Worm (Caenorhabditis elegans) whole organism, L4 larva: Measurements from ENCODE around the gene Y49F6A.12.
A peak's percentile ranks its signal among the peaks of the same experiment; 100 is the strongest.

Experiments used
- F10B5.3 ChIP-seq: sonication (generic microtip); optimal IDR thresholded peaks from 2 replicates; lab custom pipeline; 2016; ENCODE audit warnings: mild to moderate bottlenecking, missing genetic modification characterization, missing compliant biosample characterization
- F49E8.2 ChIP-seq: sonication (generic microtip); optimal IDR thresholded peaks from 2 replicates; lab custom pipeline; 2016; ENCODE audit warnings: missing compliant biosample characterization, mild to moderate bottlenecking, missing genetic modification characterization, borderline replicate concordance
- Y105C5A.15 ChIP-seq: fragments of 200-800 bp; sonication (Bioruptor generic); IDR thresholded peaks from 2 replicates; pipeline ENCODE4 v1.3.6; 2022; ENCODE audit warnings: missing genetic modification characterization, missing compliant biosample characterization
- ZK546.5 ChIP-seq, 2 experiments: sonication (generic microtip); optimal IDR thresholded peaks; 2 replicates each; lab custom pipeline; 2017; ENCODE audit warnings: missing biosample characterization in 2 of 2, missing genetic modification characterization in 2 of 2
- aha-1 ChIP-seq: fragments of 150-350 bp; peaks from one replicate; lab custom pipeline; 2014; ENCODE audit warnings: missing biosample characterization, missing genetic modification characterization
- ama-1 ChIP-seq: fragments of 150-350 bp; optimal IDR thresholded peaks from 2 replicates; lab custom pipeline; 2014; ENCODE audit warnings: inconsistent platforms, mixed read lengths
- ceh-62 ChIP-seq: sonication (generic microtip); optimal IDR thresholded peaks from 2 replicates; lab custom pipeline; 2017; ENCODE audit warnings: missing biosample characterization, missing genetic modification characterization
- daf-12 ChIP-seq: fragments of 150-350 bp; optimal IDR thresholded peaks from 2 replicates; lab custom pipeline; 2014; ENCODE audit warnings: missing biosample characterization, missing genetic modification reagents, missing genetic modification characterization
- dmd-8 ChIP-seq: fragments of 200-800 bp; sonication (Bioruptor generic); IDR thresholded peaks from 2 replicates; pipeline ENCODE4 v1.3.6; 2022; ENCODE audit warnings: missing genetic modification characterization, missing compliant biosample characterization
- dmd-9 ChIP-seq: fragments of 200-800 bp; sonication (Bioruptor generic); IDR thresholded peaks from 2 replicates; pipeline ENCODE4 v1.3.6; 2022; ENCODE audit warnings: missing genetic modification reagents, missing genetic modification characterization, missing compliant biosample characterization
- dpl-1 ChIP-seq: fragments of 150-350 bp; optimal IDR thresholded peaks from 2 replicates; lab custom pipeline; 2014; ENCODE audit warnings: missing biosample characterization, missing genetic modification reagents, missing genetic modification characterization
- dve-1 ChIP-seq: sonication (generic microtip); optimal IDR thresholded peaks from 2 replicates; lab custom pipeline; 2017; ENCODE audit warnings: antibody characterized with exemption, mild to moderate bottlenecking, missing genetic modification characterization, missing compliant biosample characterization; ENCODE audit not compliant: insufficient read depth
- egl-27 ChIP-seq: sonication (generic microtip); optimal IDR thresholded peaks from 3 replicates; lab custom pipeline; 2017; ENCODE audit warnings: missing biosample characterization, missing genetic modification reagents, missing genetic modification characterization
- fkh-10 ChIP-seq: fragments of 150-350 bp; optimal IDR thresholded peaks from 2 replicates; lab custom pipeline; 2014; ENCODE audit warnings: missing biosample characterization, missing genetic modification reagents, missing genetic modification characterization
- hif-1 ChIP-seq, 2 experiments: sonication (generic microtip); optimal IDR thresholded peaks; 2 replicates each; lab custom pipeline; 2016 to 2017; ENCODE audit warnings: missing compliant biosample characterization in 2 of 2, missing genetic modification characterization in 2 of 2, missing genetic modification reagents in 2 of 2, missing genotype in 2 of 2, mild to moderate bottlenecking in 1 of 2
- hlh-30 ChIP-seq: sonication (generic microtip); optimal IDR thresholded peaks from 2 replicates; lab custom pipeline; 2017; ENCODE audit warnings: antibody characterized with exemption, mild to moderate bottlenecking, missing genetic modification characterization, missing compliant biosample characterization; ENCODE audit not compliant: insufficient read depth
- hmg-1.1 ChIP-seq: fragments of 200-800 bp; sonication (Bioruptor generic); IDR thresholded peaks from 2 replicates; pipeline ENCODE4 v1.3.6; 2022; ENCODE audit warnings: missing genetic modification reagents, missing genetic modification characterization, missing compliant biosample characterization
- lim-7 ChIP-seq: fragments of 200-800 bp; sonication (Bioruptor generic); IDR thresholded peaks from 2 replicates; pipeline ENCODE4 v1.3.6; 2022; ENCODE audit warnings: missing genetic modification characterization, missing compliant biosample characterization
- lin-39 ChIP-seq: fragments of 150-350 bp; optimal IDR thresholded peaks from 2 replicates; lab custom pipeline; 2014; ENCODE audit warnings: missing biosample characterization, missing genetic modification reagents, missing genetic modification characterization
- lir-3 ChIP-seq: sonication (generic microtip); optimal IDR thresholded peaks from 2 replicates; lab custom pipeline; 2016; ENCODE audit warnings: mild to moderate bottlenecking, missing genetic modification characterization, missing compliant biosample characterization
- lsy-2 ChIP-seq, 2 experiments: fragments of 150-350 bp in 1 of 2; sonication (generic microtip) in 1 of 2; optimal IDR thresholded peaks; 2 replicates each; lab custom pipeline; 2014 to 2017; ENCODE audit warnings: missing biosample characterization in 2 of 2, missing genetic modification characterization in 2 of 2
- mdl-1 ChIP-seq, 2 experiments: fragments of 150-350 bp in 1 of 2; sonication (generic microtip) in 1 of 2; optimal IDR thresholded peaks; 2 replicates each; lab custom pipeline; 2014 to 2017; ENCODE audit warnings: missing biosample characterization in 2 of 2, missing genetic modification characterization in 2 of 2
- mdt-29 ChIP-seq: fragments of 200-800 bp; sonication (Bioruptor generic); IDR thresholded peaks from 2 replicates; pipeline ENCODE4 v1.3.6; 2022; ENCODE audit warnings: missing genetic modification reagents, missing genetic modification characterization, missing compliant biosample characterization
- mep-1 ChIP-seq: fragments of 150-350 bp; sonication (generic microtip); optimal IDR thresholded peaks from 3 replicates; lab custom pipeline; 2014; ENCODE audit warnings: missing biosample characterization, missing genetic modification characterization
- mxl-2 ChIP-seq: fragments of 200-800 bp; sonication (Bioruptor generic); conservative IDR thresholded peaks from 2 replicates; pipeline ENCODE4 v1.3.6; 2022; ENCODE audit warnings: missing genetic modification reagents, missing genetic modification characterization, missing compliant biosample characterization
- nhr-102 ChIP-seq: sonication (generic microtip); optimal IDR thresholded peaks from 2 replicates; lab custom pipeline; 2016; ENCODE audit warnings: mild to moderate bottlenecking, missing genetic modification characterization, moderate library complexity, missing compliant biosample characterization
- nhr-11 ChIP-seq: fragments of 150-350 bp; optimal IDR thresholded peaks from 2 replicates; lab custom pipeline; 2014; ENCODE audit warnings: missing biosample characterization, missing genetic modification characterization
- nhr-111 ChIP-seq: fragments of 200-800 bp; sonication (Bioruptor generic); optimal IDR thresholded peaks from 2 replicates; lab custom pipeline; 2018; ENCODE audit warnings: mild to moderate bottlenecking, missing genetic modification characterization, missing compliant biosample characterization
- nhr-48 ChIP-seq: sonication (generic microtip); optimal IDR thresholded peaks from 2 replicates; lab custom pipeline; 2016; ENCODE audit warnings: mild to moderate bottlenecking, missing genetic modification characterization, missing compliant biosample characterization
- rbr-2 ChIP-seq: sonication (generic microtip); optimal IDR thresholded peaks from 2 replicates; lab custom pipeline; 2016; ENCODE audit warnings: missing genotype, missing genetic modification characterization, missing compliant biosample characterization
- saeg-2 ChIP-seq: fragments of 200-800 bp; sonication (Bioruptor generic); IDR thresholded peaks from 2 replicates; pipeline ENCODE4 v1.3.6; 2022; ENCODE audit warnings: missing genetic modification reagents, missing genetic modification characterization, missing compliant biosample characterization
- set-16 ChIP-seq: fragments of 200-800 bp; sonication (Bioruptor generic); IDR thresholded peaks from 2 replicates; pipeline ENCODE4 v1.3.6; 2022; ENCODE audit warnings: missing genetic modification reagents, missing genetic modification characterization, missing compliant biosample characterization
- tra-1 ChIP-seq: fragments of 200-800 bp; sonication (Bioruptor generic); IDR thresholded peaks from 2 replicates; pipeline ENCODE4 v1.3.6; 2022; ENCODE audit warnings: missing genetic modification reagents, missing genetic modification characterization, missing compliant biosample characterization
- unc-130 ChIP-seq: sonication (generic microtip); optimal IDR thresholded peaks from 2 replicates; lab custom pipeline; 2016; ENCODE audit warnings: missing genetic modification reagents, missing genetic modification characterization, missing compliant biosample characterization
- unc-39 ChIP-seq: sonication (generic microtip); optimal IDR thresholded peaks from 2 replicates; lab custom pipeline; 2017; ENCODE audit warnings: missing biosample characterization, missing genetic modification characterization
- unc-62 ChIP-seq, 3 experiments: fragments of 150-350 bp in 1 of 3; sonication (generic microtip); optimal IDR thresholded peaks in 2 of 3; peaks in 1 of 3; 1 replicate in 1 of 3; 2 replicates in 2 of 3; lab custom pipeline; 2014 to 2017; ENCODE audit warnings: missing biosample characterization in 3 of 3, missing genetic modification characterization in 3 of 3, missing genetic modification reagents in 3 of 3, missing genotype in 1 of 3
- vab-7 ChIP-seq: fragments of 200-800 bp; sonication (Bioruptor generic); IDR thresholded peaks from 2 replicates; pipeline ENCODE4 v1.3.6; 2022; ENCODE audit warnings: missing genetic modification reagents, missing genetic modification characterization, missing compliant biosample characterization
- zfp-3 ChIP-seq: fragments of 200-800 bp; sonication (Bioruptor generic); conservative IDR thresholded peaks from 2 replicates; pipeline ENCODE4 v1.3.6; 2022; ENCODE audit warnings: missing genetic modification reagents, missing genetic modification characterization, missing compliant biosample characterization
- zip-2 ChIP-seq: fragments of 150-350 bp; optimal IDR thresholded peaks from 2 replicates; lab custom pipeline; 2014; ENCODE audit warnings: missing biosample characterization, missing genetic modification characterization
- ztf-11 ChIP-seq: fragments of 150-350 bp; optimal IDR thresholded peaks from 2 replicates; lab custom pipeline; 2014; ENCODE audit warnings: missing biosample characterization, missing genetic modification characterization

The Y49F6A.12 gene

ce11 chrII:3595339-3595738 lies at the start of gene Y49F6A.12:
Y49F6A.12 (plus strand) TSS chrII:3595639.
- TF ChIP-seq nhr-11 (tag; lab: Kevin White, UChicago) (no peak), aha-1 (tag; lab: Kevin White, UChicago) (no peak), hlh-30 (tag; lab: Kevin White, UChicago) (no peak), Y105C5A.15 (GFP tag; lab: Robert Waterston, UW) (no peak), lin-39 (no peak), saeg-2 (GFP tag; lab: Robert Waterston, UW) (no peak), ZK546.5 (tag; optimal IDR thresholded peaks at IDR 0.05; lab: Kevin White, UChicago) (no peak), unc-130 (GFP tag; lab: Kevin White, UChicago) (no peak), dve-1 (no peak), F49E8.2 (tag; lab: Kevin White, UChicago) (no peak), lim-7 (GFP tag; lab: Robert Waterston, UW) (no peak), dmd-8 (no peak), zip-2 (tag; lab: Kevin White, UChicago) (no peak), vab-7 (no peak)

- TF ChIP-seq hmg-1.1 (GFP tag; lab: Robert Waterston, UW) (no peak), lsy-2 (tag; optimal IDR thresholded peaks at IDR 0.05; lab: Kevin White, UChicago) (peak in 1 of 2 experiments; percentile 12)
These were observed 49.0 kb upstream of the Y49F6A.12 start, which contains the start of gene apd-3 for ce11 chrII:3546381-3546931. apd-3 (minus strand) TSS chrII:3546431.

DNA sequence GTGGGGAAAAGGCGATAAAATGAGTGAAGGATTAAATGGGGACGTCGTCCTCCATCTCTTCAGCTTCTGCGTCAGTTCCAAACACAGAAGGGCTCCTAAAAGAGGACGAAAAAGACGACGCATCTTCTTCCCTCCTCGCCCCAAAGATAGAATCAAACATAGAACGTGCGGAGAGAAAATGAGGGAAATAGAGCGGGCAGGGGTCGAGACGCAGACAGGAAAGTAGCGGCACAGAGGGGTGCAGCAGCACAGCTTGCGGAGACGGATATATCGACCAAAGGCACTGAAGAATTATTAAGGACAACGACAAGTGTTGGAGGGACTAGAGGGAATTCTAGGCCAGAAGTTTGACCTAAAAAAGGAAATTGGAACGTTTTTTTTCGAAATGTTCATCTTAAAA lies 48.2 kb upstream of the Y49F6A.12 start:
- no peak for TF ChIP-seq ama-1 (lab: Kevin White, UChicago)
- no peak for TF ChIP-seq mxl-2 (GFP tag; lab: Robert Waterston, UW)
- no peak for TF ChIP-seq mdt-29 (GFP tag; lab: Robert Waterston, UW)
- TF ChIP-seq nhr-102 (tag; lab: Kevin White, UChicago), result no peak
- no peak for TF ChIP-seq ceh-62 (tag; lab: Kevin White, UChicago)
- TF ChIP-seq lir-3 (tag; lab: Kevin White, UChicago), result no peak
- TF ChIP-seq ztf-11 (tag; lab: Kevin White, UChicago), result no peak
- TF ChIP-seq dmd-9, result no peak
- TF ChIP-seq dve-1, result peak; percentile 33
- TF ChIP-seq set-16, result peak; percentile 41; the same call in 1 of the 2 replicates
- TF ChIP-seq mdl-1 (tag; optimal IDR thresholded peaks at IDR 0.05; lab: Kevin White, UChicago), result peak in 1 of 2 experiments; percentile 51
- no peak for TF ChIP-seq zfp-3 (GFP tag; lab: Robert Waterston, UW)
- TF ChIP-seq aha-1 (tag; lab: Kevin White, UChicago), result peak; percentile 88
- TF ChIP-seq fkh-10 (GFP tag; lab: Kevin White, UChicago), result peak; percentile 22
- TF ChIP-seq dpl-1, result peak; percentile 8
- no peak for TF ChIP-seq zip-2 (tag; lab: Kevin White, UChicago)
- peak in 1 of 2 experiments; percentile 53 for TF ChIP-seq hif-1 (tag; optimal IDR thresholded peaks at IDR 0.05; lab: Kevin White, UChicago)
- no peak for TF ChIP-seq unc-39 (tag; lab: Kevin White, UChicago)
- TF ChIP-seq nhr-111 (GFP tag; lab: Kevin White, UChicago), result no peak
- TF ChIP-seq daf-12, result no peak
- no peak for TF ChIP-seq egl-27
- TF ChIP-seq F49E8.2 (tag; lab: Kevin White, UChicago), result no peak
- no peak for TF ChIP-seq nhr-48 (tag; lab: Kevin White, UChicago)
- peak; percentile 24 for TF ChIP-seq hlh-30 (tag; lab: Kevin White, UChicago)
- TF ChIP-seq lsy-2 (tag; optimal IDR thresholded peaks at IDR 0.05; lab: Kevin White, UChicago), result peak; percentile 7 to 69
- TF ChIP-seq tra-1 (GFP tag; lab: Robert Waterston, UW), result no peak
- peak; percentile 42 for TF ChIP-seq rbr-2 (tag; lab: Kevin White, UChicago)
- TF ChIP-seq F10B5.3 (tag; lab: Kevin White, UChicago), result no peak
- peak; percentile 63 for TF ChIP-seq hmg-1.1 (GFP tag; lab: Robert Waterston, UW)
- TF ChIP-seq mep-1 (tag; lab: Kevin White, UChicago), result peak; percentile 37
- TF ChIP-seq unc-62 (GFP tag; optimal IDR thresholded peaks at IDR 0.05 in 1 of 2; lab: Kevin White, UChicago), result peak in 1 of 2 experiments; percentile 85
- no peak for TF ChIP-seq unc-62 (tag; optimal IDR thresholded peaks at IDR 0.05; lab: Kevin White, UChicago)
